Fruit fly (Drosophila melanogaster): ENCODE measurements around the gene TTLL6B.

The TTLL6B gene

DNA sequence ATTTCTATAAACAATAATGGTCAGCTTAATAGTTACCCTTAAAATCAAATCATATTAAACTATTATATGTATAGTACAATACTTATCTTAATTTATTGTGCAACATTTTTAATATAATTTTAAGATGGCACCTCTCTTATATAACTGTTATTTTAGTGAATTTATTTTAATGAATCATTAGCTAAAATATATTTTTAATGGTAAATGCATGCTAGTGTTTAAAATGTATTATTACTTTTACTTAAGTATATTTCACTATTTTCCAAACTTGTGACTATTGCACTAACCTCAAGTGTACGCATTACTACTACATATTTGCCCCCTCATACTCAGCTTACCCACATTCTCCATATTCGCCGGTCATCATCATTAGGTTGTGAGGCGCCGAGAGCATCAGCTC, 4.5 kb downstream of the TTLL6B start:
- TF ChIP-seq psq (optimal IDR thresholded peaks at IDR 0.05): no peak
- no peak for TF ChIP-seq EcR (GFP tag; optimal IDR thresholded peaks at IDR 0.05)
- TF ChIP-seq CG8478 (optimal IDR thresholded peaks at IDR 0.05): no peak
- TF ChIP-seq Dll (optimal IDR thresholded peaks at IDR 0.05): no peak
- TF ChIP-seq pan (optimal IDR thresholded peaks at IDR 0.05): no peak

DNA sequence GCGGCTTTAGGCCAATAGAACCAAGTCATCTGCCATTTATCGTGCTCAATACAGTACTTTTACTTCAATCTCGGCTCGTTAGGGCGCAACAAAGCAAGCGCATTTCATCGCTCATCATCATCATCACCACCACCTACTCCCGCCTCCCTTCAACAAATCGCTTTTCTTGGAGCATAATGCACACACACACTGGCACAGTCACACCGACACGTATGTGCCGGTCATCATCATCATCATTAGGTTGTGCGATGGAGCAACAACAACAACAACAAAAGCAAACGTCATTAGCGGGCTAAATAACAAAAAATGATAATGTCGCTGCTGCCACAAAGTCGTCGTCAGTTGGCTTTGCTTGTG, 5.4 kb downstream of the TTLL6B start:
- no peak for TF ChIP-seq psq (optimal IDR thresholded peaks at IDR 0.05)
- TF ChIP-seq usp (GFP tag; optimal IDR thresholded peaks at IDR 0.05): no peak
- no peak for TF ChIP-seq CG8478 (optimal IDR thresholded peaks at IDR 0.05)
- no peak for TF ChIP-seq EcR (GFP tag; optimal IDR thresholded peaks at IDR 0.05)
- TF ChIP-seq pan (optimal IDR thresholded peaks at IDR 0.05): no peak
- TF ChIP-seq Dll (optimal IDR thresholded peaks at IDR 0.05): no peak

DNA sequence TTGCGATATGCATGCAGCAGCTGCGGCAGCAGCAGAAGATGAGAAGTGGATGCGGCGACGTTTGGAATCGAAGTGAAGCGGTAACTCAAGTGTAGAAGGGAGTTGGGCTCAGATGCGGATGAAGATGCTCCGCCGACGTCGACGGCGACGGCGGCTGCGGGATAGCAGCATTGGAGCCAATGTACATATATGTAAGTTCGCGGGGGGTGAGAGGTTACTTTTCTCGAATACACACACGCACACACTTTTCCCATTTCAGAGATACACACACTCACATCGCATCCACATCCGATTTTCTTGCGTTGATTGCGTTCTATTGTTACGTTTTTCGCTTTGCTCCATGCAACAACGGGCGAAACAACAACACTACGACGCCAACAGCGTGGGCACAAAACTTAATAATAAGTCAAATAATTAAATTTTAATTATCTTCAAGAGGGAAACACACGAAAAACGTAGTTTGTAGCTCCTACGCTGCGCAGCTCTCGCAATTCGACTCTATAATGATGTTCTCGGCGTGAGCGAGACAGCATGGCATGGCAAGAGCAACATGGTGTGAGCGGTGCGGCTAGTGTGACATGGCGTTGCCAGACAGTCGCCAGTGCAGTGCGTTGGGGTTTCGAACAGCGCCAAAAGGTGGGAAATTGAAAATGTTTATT, 5.9 kb downstream of the TTLL6B start, which contains the start of gene CG18766:
Gene CG18766, minus strand, starts transcription at position 508 of the 659 bp plus-strand sequence.
- no peak for TF ChIP-seq pan (optimal IDR thresholded peaks at IDR 0.05)
- TF ChIP-seq CG8478 (optimal IDR thresholded peaks at IDR 0.05): peak; percentile 81
- no peak for TF ChIP-seq psq (optimal IDR thresholded peaks at IDR 0.05)
- TF ChIP-seq usp (GFP tag; optimal IDR thresholded peaks at IDR 0.05): no peak

DNA sequence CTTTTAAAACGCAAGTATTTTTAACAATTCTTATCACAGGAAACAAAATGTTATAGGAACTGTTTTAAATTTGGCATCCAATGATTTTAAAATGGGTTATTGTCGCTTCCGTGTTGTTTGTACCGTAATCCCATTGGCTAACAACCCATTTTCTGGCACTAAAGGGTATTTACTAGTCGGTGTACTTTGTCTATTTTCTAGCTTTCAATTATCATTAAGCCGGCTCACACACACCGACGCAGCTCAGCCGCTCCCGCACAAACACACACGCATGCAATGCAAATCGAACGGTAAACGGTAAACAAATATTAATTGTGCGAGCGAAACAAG, 6.4 kb downstream of the TTLL6B start:
- TF ChIP-seq psq (optimal IDR thresholded peaks at IDR 0.05): no peak
- no peak for TF ChIP-seq usp (GFP tag; optimal IDR thresholded peaks at IDR 0.05)
- TF ChIP-seq Dll (optimal IDR thresholded peaks at IDR 0.05): no peak
- no peak for TF ChIP-seq pan (optimal IDR thresholded peaks at IDR 0.05)
- TF ChIP-seq EcR (GFP tag; optimal IDR thresholded peaks at IDR 0.05): no peak
- no peak for TF ChIP-seq CG8478 (optimal IDR thresholded peaks at IDR 0.05)

DNA sequence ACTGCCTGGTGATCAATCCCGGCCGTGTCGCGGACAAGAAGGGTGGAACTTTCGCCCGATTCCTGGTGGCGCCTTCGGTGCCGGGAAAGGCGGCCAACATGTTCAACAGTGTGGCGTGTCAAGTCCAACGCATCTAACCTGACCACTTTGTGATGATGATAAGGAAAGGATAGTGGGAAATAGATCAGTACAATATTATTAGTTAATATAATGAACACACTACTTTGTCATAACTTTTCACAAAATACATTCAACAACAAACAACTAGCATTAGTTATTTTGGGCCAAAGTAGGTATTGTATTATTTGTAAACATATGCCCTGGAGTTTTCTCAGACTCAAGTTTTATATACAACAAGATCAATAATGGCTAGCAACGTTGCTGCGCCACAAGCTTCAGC, 9.8 kb downstream of the TTLL6B start, which contains the start of gene CG17991:
Gene CG17991, plus strand, starts transcription at position 301 of the 400 bp plus-strand sequence.
- TF ChIP-seq CG8478 (optimal IDR thresholded peaks at IDR 0.05) (no peak), EcR (GFP tag; optimal IDR thresholded peaks at IDR 0.05) (no peak), usp (GFP tag; optimal IDR thresholded peaks at IDR 0.05) (no peak), pan (optimal IDR thresholded peaks at IDR 0.05) (no peak), psq (optimal IDR thresholded peaks at IDR 0.05) (no peak), Dll (optimal IDR thresholded peaks at IDR 0.05) (no peak)

DNA sequence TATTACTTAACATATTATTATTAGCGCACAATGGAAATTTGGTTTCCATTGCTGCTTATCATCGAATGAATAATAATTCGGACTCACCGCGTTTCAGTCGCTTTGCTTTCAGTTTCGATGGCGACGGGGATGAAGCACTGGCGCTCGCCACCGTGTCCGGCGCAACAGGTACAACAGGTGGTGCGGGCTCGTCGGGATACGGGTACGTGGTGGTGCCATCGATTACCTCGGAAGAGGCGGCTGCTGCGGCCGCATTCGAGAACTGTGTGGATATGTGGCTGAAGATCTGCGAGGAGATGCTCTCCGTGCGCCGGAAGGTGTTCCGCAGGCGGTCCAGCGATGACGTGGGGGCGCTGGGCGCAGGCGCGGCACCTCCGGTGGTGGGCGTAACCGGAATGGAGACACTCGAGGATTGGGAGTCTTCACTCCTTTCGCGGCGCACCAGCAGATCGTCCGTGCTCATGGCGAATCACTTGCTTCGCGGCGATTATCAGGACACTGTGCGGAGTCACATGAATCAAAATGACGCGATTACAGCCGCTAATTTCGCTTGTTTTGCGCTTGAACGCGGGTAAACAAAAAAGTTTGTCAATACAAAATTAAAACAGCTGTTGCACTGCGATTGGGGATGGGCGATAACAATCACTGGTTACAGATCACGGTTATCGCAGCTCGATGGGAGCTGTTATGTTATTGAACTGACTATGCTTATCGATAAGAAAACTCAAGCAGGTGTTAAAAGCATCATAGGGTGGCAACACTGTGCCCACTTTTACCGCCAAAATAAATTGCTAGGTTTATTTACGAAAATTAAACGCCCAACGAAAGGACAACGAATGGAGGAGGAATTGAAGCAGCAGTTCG, 12.1 kb downstream of the TTLL6B start, which contains the start of the genes CG31064 and PolA2:
Gene CG31064, minus strand, starts transcription at position 648 of the 864 bp plus-strand sequence.
Gene PolA2, plus strand, starts transcription at position 726 of the 864 bp plus-strand sequence.
- no peak for TF ChIP-seq psq (optimal IDR thresholded peaks at IDR 0.05)
- no peak for TF ChIP-seq EcR (GFP tag; optimal IDR thresholded peaks at IDR 0.05)
- no peak for TF ChIP-seq Dll (optimal IDR thresholded peaks at IDR 0.05)
- no peak for TF ChIP-seq pan (optimal IDR thresholded peaks at IDR 0.05)
- TF ChIP-seq CG8478 (optimal IDR thresholded peaks at IDR 0.05): no peak
- TF ChIP-seq usp (GFP tag; optimal IDR thresholded peaks at IDR 0.05): no peak

- TF ChIP-seq CG8478 (optimal IDR thresholded peaks at IDR 0.05) (no peak), usp (GFP tag; optimal IDR thresholded peaks at IDR 0.05) (no peak), psq (optimal IDR thresholded peaks at IDR 0.05) (no peak), EcR (GFP tag; optimal IDR thresholded peaks at IDR 0.05) (no peak), pan (optimal IDR thresholded peaks at IDR 0.05) (no peak), Dll (optimal IDR thresholded peaks at IDR 0.05) (no peak)
These were observed 12.8 kb downstream of the TTLL6B start for dm6 chr3R:27237980-27238379.

- no peak for TF ChIP-seq Dll (optimal IDR thresholded peaks at IDR 0.05)
- no peak for TF ChIP-seq EcR (GFP tag; optimal IDR thresholded peaks at IDR 0.05)
- TF ChIP-seq psq (optimal IDR thresholded peaks at IDR 0.05): no peak
- no peak for TF ChIP-seq CG8478 (optimal IDR thresholded peaks at IDR 0.05)
- TF ChIP-seq usp (GFP tag; optimal IDR thresholded peaks at IDR 0.05): no peak
- TF ChIP-seq pan (optimal IDR thresholded peaks at IDR 0.05): no peak
These were observed 17.4 kb downstream of the TTLL6B start, which contains the start of gene CG31068 for dm6 chr3R:27233398-27233797. TSS of gene CG31068 (plus strand) at chr3R:27233698.

DNA sequence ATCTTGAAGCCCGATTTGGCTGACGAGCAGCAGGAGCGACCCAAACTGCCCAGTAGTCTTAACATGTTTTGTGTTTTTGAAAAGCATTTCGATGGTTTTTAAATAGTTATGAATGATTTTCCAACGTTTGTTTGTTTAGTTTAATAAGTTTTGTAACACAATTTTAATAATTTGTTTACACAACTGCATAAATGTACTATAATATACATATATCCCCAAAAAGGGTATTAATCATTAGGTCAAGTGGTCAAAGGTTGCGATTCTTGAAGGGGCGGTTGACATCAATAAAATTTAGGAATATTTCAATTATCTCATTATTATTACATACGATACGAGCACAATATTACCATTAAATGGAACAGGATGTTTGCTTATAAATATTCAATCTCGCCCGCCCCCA, 21.4 kb downstream of the TTLL6B start, which contains the start of gene CG42814:
Gene CG42814, minus strand, starts transcription at position 101 of the 400 bp plus-strand sequence.
- TF ChIP-seq EcR (GFP tag; optimal IDR thresholded peaks at IDR 0.05) (no peak), pan (optimal IDR thresholded peaks at IDR 0.05) (no peak), psq (optimal IDR thresholded peaks at IDR 0.05) (no peak), CG8478 (optimal IDR thresholded peaks at IDR 0.05) (no peak), Dll (optimal IDR thresholded peaks at IDR 0.05) (no peak), usp (GFP tag; optimal IDR thresholded peaks at IDR 0.05) (no peak)

dm6 chr3R:27228342-27228741, 22.5 kb downstream of the TTLL6B start, which contains the start of gene CG42813:
TSS of gene CG42813 (minus strand) at chr3R:27228561.
- TF ChIP-seq Dll (optimal IDR thresholded peaks at IDR 0.05) (no peak), usp (GFP tag; optimal IDR thresholded peaks at IDR 0.05) (no peak), psq (optimal IDR thresholded peaks at IDR 0.05) (no peak), pan (optimal IDR thresholded peaks at IDR 0.05) (no peak), CG8478 (optimal IDR thresholded peaks at IDR 0.05) (no peak), EcR (GFP tag; optimal IDR thresholded peaks at IDR 0.05) (no peak)

dm6 chr3R:27226080-27226648, 24.6 kb downstream of the TTLL6B start:
- TF ChIP-seq usp (GFP tag; optimal IDR thresholded peaks at IDR 0.05) (no peak), pan (optimal IDR thresholded peaks at IDR 0.05) (no peak), psq (optimal IDR thresholded peaks at IDR 0.05) (no peak), CG8478 (optimal IDR thresholded peaks at IDR 0.05) (no peak), EcR (GFP tag; optimal IDR thresholded peaks at IDR 0.05) (no peak), Dll (optimal IDR thresholded peaks at IDR 0.05) (no peak)

All from whole organism.